Fruit fly (Drosophila melanogaster) whole organism, embryonic: ENCODE measurements around the gene CG6168.
A peak's percentile ranks its signal among the peaks of the same experiment; 100 is the strongest.

ENCODE experiments used
- Adf1 ChIP-seq: fragments of 200-800 bp; sonication (Bioruptor generic); IDR thresholded peaks from 2 replicates; pipeline ENCODE4 v1.3.6; 2022; ENCODE audit warnings: missing biosample characterization, missing genetic modification characterization
- BEAF-32 ChIP-seq: fragments of 200-800 bp; sonication (Bioruptor generic); optimal IDR thresholded peaks from 3 replicates; lab custom pipeline; 2017; ENCODE audit warnings: missing biosample characterization, missing genetic modification characterization, mild to moderate bottlenecking, moderate library complexity, missing genetic modification reagents
- C15 ChIP-seq: fragments of 200-800 bp; sonication (Bioruptor generic); IDR thresholded peaks from 3 replicates; pipeline ENCODE4 v1.3.6; 2022; ENCODE audit warnings: missing biosample characterization, missing genetic modification characterization
- CG10959 ChIP-seq: fragments of 200-800 bp; sonication (Bioruptor generic); IDR thresholded peaks from 2 replicates; pipeline ENCODE4 v1.3.6; 2022; ENCODE audit warnings: missing biosample characterization, missing genetic modification characterization
- CG11696 ChIP-seq: fragments of 200-800 bp; sonication (Bioruptor generic); IDR thresholded peaks from 2 replicates; pipeline ENCODE4 v1.3.6; 2022; ENCODE audit warnings: missing biosample characterization, missing genetic modification characterization
- CG13424 ChIP-seq: fragments of 200-800 bp; sonication (Bioruptor generic); optimal IDR thresholded peaks from 2 replicates; lab custom pipeline; 2019; ENCODE audit warnings: missing biosample characterization, mild to moderate bottlenecking, missing genetic modification characterization, moderate library complexity
- CG14710 ChIP-seq: fragments of 200-800 bp; sonication (Bioruptor generic); optimal IDR thresholded peaks from 3 replicates; lab custom pipeline; 2019; ENCODE audit warnings: missing biosample characterization, mild to moderate bottlenecking, missing genetic modification characterization, moderate library complexity
- CG16815 ChIP-seq: fragments of 200-800 bp; sonication (Bioruptor generic); optimal IDR thresholded peaks from 3 replicates; lab custom pipeline; 2017; ENCODE audit warnings: missing biosample characterization, mild to moderate bottlenecking, missing genetic modification characterization
- CG17385 ChIP-seq: fragments of 200-800 bp; sonication (Bioruptor generic); optimal IDR thresholded peaks from 3 replicates; lab custom pipeline; 2018; ENCODE audit warnings: missing biosample characterization, mild to moderate bottlenecking, missing genetic modification characterization
- CG1832 ChIP-seq: fragments of 200-800 bp; sonication (Bioruptor generic); optimal IDR thresholded peaks from 2 replicates; lab custom pipeline; 2017; ENCODE audit warnings: missing biosample characterization, mild to moderate bottlenecking, missing genetic modification characterization, inconsistent platforms
- CG2712 ChIP-seq: fragments of 200-800 bp; optimal IDR thresholded peaks from 3 replicates; lab custom pipeline; 2019; ENCODE audit warnings: missing biosample characterization, mild to moderate bottlenecking, missing genetic modification characterization, moderate library complexity
- CG2889 ChIP-seq: fragments of 200-800 bp; sonication (Bioruptor generic); IDR thresholded peaks from 3 replicates; pipeline ENCODE4 v1.3.6; 2022; ENCODE audit warnings: missing biosample characterization, missing genetic modification characterization
- CG4360 ChIP-seq: fragments of 200-800 bp; sonication (Bioruptor generic); IDR thresholded peaks from 2 replicates; pipeline ENCODE4 v1.3.6; 2022; ENCODE audit warnings: missing biosample characterization, missing genetic modification characterization
- CG4424 ChIP-seq: fragments of 200-800 bp; sonication (Bioruptor generic); optimal IDR thresholded peaks from 3 replicates; lab custom pipeline; 2016; ENCODE audit warnings: missing biosample characterization, missing genetic modification characterization
- CG4617 ChIP-seq: fragments of 200-800 bp; sonication (Bioruptor generic); optimal IDR thresholded peaks from 3 replicates; lab custom pipeline; 2016; ENCODE audit warnings: missing biosample characterization, missing genetic modification characterization, borderline replicate concordance
- CG6175 ChIP-seq: fragments of 200-800 bp; sonication (Bioruptor generic); IDR thresholded peaks from 3 replicates; pipeline ENCODE4 v1.3.6; 2022; ENCODE audit warnings: missing biosample characterization, missing genetic modification characterization
- CG6813 ChIP-seq: fragments of 200-800 bp; sonication (Bioruptor generic); optimal IDR thresholded peaks from 2 replicates; lab custom pipeline; 2017; ENCODE audit warnings: missing biosample characterization, missing genetic modification characterization, mild to moderate bottlenecking, moderate library complexity, missing genetic modification reagents
- CG6854 ChIP-seq: fragments of 200-800 bp; sonication (Bioruptor generic); optimal IDR thresholded peaks from 3 replicates; lab custom pipeline; 2017; ENCODE audit warnings: missing biosample characterization, mild to moderate bottlenecking, missing genetic modification characterization
- CG7839 ChIP-seq: fragments of 200-800 bp; sonication (Bioruptor generic); optimal IDR thresholded peaks from 3 replicates; lab custom pipeline; 2018; ENCODE audit warnings: missing biosample characterization, mild to moderate bottlenecking, missing genetic modification characterization, moderate library complexity
- CG8924 ChIP-seq: fragments of 200-800 bp; optimal IDR thresholded peaks from 3 replicates; lab custom pipeline; 2019; ENCODE audit warnings: missing biosample characterization, mild to moderate bottlenecking, missing genetic modification characterization, moderate library complexity
- CoRest ChIP-seq: fragments of 200-800 bp; sonication (Bioruptor generic); optimal IDR thresholded peaks from 3 replicates; lab custom pipeline; 2018; ENCODE audit warnings: missing biosample characterization, mild to moderate bottlenecking, missing genetic modification characterization, moderate library complexity
- HmgD ChIP-seq: fragments of 200-800 bp; sonication (Bioruptor generic); optimal IDR thresholded peaks from 3 replicates; lab custom pipeline; 2016; ENCODE audit warnings: missing biosample characterization, missing genetic modification characterization
- Hr39 ChIP-seq: fragments of >200 bp; optimal IDR thresholded peaks from 2 replicates; lab custom pipeline; 2017
- MESR4 ChIP-seq: fragments of 200-800 bp; sonication (Bioruptor generic); optimal IDR thresholded peaks from 2 replicates; lab custom pipeline; 2018; ENCODE audit warnings: missing biosample characterization, mild to moderate bottlenecking, missing genetic modification characterization, moderate library complexity
- Nf-YB ChIP-seq: fragments of 200-800 bp; sonication (Bioruptor generic); optimal IDR thresholded peaks from 3 replicates; lab custom pipeline; 2019; ENCODE audit warnings: missing biosample characterization, mild to moderate bottlenecking, missing genetic modification characterization, moderate library complexity
- Ptx1 ChIP-seq: fragments of 200-800 bp; sonication (Bioruptor generic); IDR thresholded peaks from 2 replicates; pipeline ENCODE4 v1.3.6; 2022; ENCODE audit warnings: missing biosample characterization, missing genetic modification characterization
- Sox100B ChIP-seq: fragments of 200-800 bp; sonication (Bioruptor generic); optimal IDR thresholded peaks from 3 replicates; lab custom pipeline; 2018; ENCODE audit warnings: missing biosample characterization, mild to moderate bottlenecking, missing genetic modification characterization
- Tbp ChIP-seq: fragments of >200 bp; optimal IDR thresholded peaks from 2 replicates; lab custom pipeline; 2018; ENCODE audit warnings: missing biosample characterization, missing genetic modification characterization
- al ChIP-seq: fragments of 200-800 bp; sonication (Bioruptor generic); IDR thresholded peaks from 2 replicates; pipeline ENCODE4 v1.3.6; 2022; ENCODE audit warnings: missing biosample characterization, missing genetic modification characterization
- bcd ChIP-seq: fragments of 200-800 bp; sonication (Bioruptor generic); optimal IDR thresholded peaks from 2 replicates; lab custom pipeline; 2017; ENCODE audit warnings: missing biosample characterization, mild to moderate bottlenecking, missing genetic modification characterization
- da ChIP-seq: fragments of 200-800 bp; sonication (Bioruptor generic); optimal IDR thresholded peaks from 2 replicates; lab custom pipeline; 2016; ENCODE audit warnings: missing biosample characterization, missing genetic modification characterization
- dm ChIP-seq: fragments of 200-800 bp; sonication (Bioruptor generic); optimal IDR thresholded peaks from 3 replicates; lab custom pipeline; 2016; ENCODE audit warnings: missing biosample characterization, missing genetic modification characterization
- dpn ChIP-seq, 2 experiments: fragments of 200-800 bp; sonication (Bioruptor generic); optimal IDR thresholded peaks; 3 replicates each; lab custom pipeline; 2016; ENCODE audit warnings: missing biosample characterization in 2 of 2, missing genetic modification characterization in 2 of 2
- gfzf ChIP-seq: fragments of 200-800 bp; sonication (Bioruptor generic); optimal IDR thresholded peaks from 2 replicates; lab custom pipeline; 2016; ENCODE audit warnings: missing biosample characterization, mild to moderate bottlenecking, missing genetic modification characterization, moderate library complexity
- grau ChIP-seq: fragments of 200-800 bp; optimal IDR thresholded peaks from 3 replicates; lab custom pipeline; 2019; ENCODE audit warnings: missing biosample characterization, mild to moderate bottlenecking, missing genetic modification characterization, moderate library complexity
- gsb ChIP-seq: fragments of 200-800 bp; sonication (Bioruptor generic); IDR thresholded peaks from 2 replicates; pipeline ENCODE4 v1.3.6; 2022; ENCODE audit warnings: missing biosample characterization, missing genetic modification characterization
- insv ChIP-seq, 2 experiments: fragments of 200-800 bp; sonication (Bioruptor generic); optimal IDR thresholded peaks; 3 replicates each; lab custom pipeline; 2016 to 2018; ENCODE audit warnings: missing biosample characterization in 2 of 2, missing genetic modification characterization in 2 of 2
- onecut ChIP-seq: fragments of 200-800 bp; sonication (Bioruptor generic); IDR thresholded peaks from 2 replicates; pipeline ENCODE4 v1.3.6; 2022; ENCODE audit warnings: missing biosample characterization, missing genetic modification characterization
- phol ChIP-seq: fragments of 200-800 bp; sonication (Bioruptor generic); optimal IDR thresholded peaks from 3 replicates; lab custom pipeline; 2018; ENCODE audit warnings: missing biosample characterization, mild to moderate bottlenecking, missing genetic modification characterization, moderate library complexity
- pnt ChIP-seq: fragments of 200-800 bp; sonication (Bioruptor generic); optimal IDR thresholded peaks from 3 replicates; lab custom pipeline; 2016; ENCODE audit warnings: missing biosample characterization, missing genetic modification characterization
- pros ChIP-seq: fragments of 200-800 bp; sonication (Bioruptor generic); optimal IDR thresholded peaks from 3 replicates; lab custom pipeline; 2019; ENCODE audit warnings: missing biosample characterization, mild to moderate bottlenecking, missing genetic modification characterization, moderate library complexity
- salm ChIP-seq: fragments of 200-800 bp; sonication (Bioruptor generic); optimal IDR thresholded peaks from 2 replicates; lab custom pipeline; 2018; ENCODE audit warnings: missing biosample characterization, mild to moderate bottlenecking, missing genetic modification characterization
- ssp ChIP-seq: fragments of 200-800 bp; sonication (Bioruptor generic); IDR thresholded peaks from 2 replicates; pipeline ENCODE4 v1.3.6; 2022; ENCODE audit warnings: missing biosample characterization, missing genetic modification characterization
- tgo ChIP-seq: fragments of 200-800 bp; sonication (Bioruptor generic); IDR thresholded peaks from 3 replicates; pipeline ENCODE4 v1.3.6; 2022; ENCODE audit warnings: missing biosample characterization, missing genetic modification characterization
- ttk ChIP-seq: fragments of 200-800 bp; sonication (Bioruptor generic); IDR thresholded peaks from 2 replicates; pipeline ENCODE4 v2.1.2; 2022; ENCODE audit warnings: missing biosample characterization, missing genetic modification characterization
- zen2 ChIP-seq: fragments of 200-800 bp; sonication (Bioruptor generic); IDR thresholded peaks from 3 replicates; pipeline ENCODE4 v1.3.6; 2022; ENCODE audit warnings: missing biosample characterization, missing genetic modification characterization; ENCODE audit not compliant: partially characterized antibody
- zfh2 ChIP-seq: fragments of 200-800 bp; sonication (Bioruptor generic); optimal IDR thresholded peaks from 2 replicates; lab custom pipeline; 2016; ENCODE audit warnings: missing biosample characterization, missing genetic modification characterization

The CG6168 gene

dm6 chr3L:11349908-11350405 lies 28.4 kb upstream of the CG6168 start (continued):
- TF ChIP-seq CG2712 (tag; lab: Kevin White, UChicago) (peak; percentile 97), Hr39 (lab: Kevin White, UChicago) (no peak), pnt (GFP tag; lab: Kevin White, UChicago) (peak; percentile 71), insv (GFP tag; optimal IDR thresholded peaks at IDR 0.05; lab: Kevin White, UChicago) (no peak), CG14710 (tag; lab: Kevin White, UChicago) (peak; percentile 84), al (peak; percentile 96), onecut (GFP tag; lab: Robert Waterston, UW) (0 out of 2 replicates have a peak, but pooled peaks have one; percentile 45), ttk (peak; percentile 83), Tbp (GFP tag; lab: Kevin White, UChicago) (no peak), da (GFP tag; lab: Kevin White, UChicago) (no peak), Nf-YB (GFP tag; lab: Kevin White, UChicago) (peak; percentile 68), CG4424 (peak; percentile 94), CG6813 (peak; percentile 76), ssp (peak; percentile 85), Sox100B (GFP tag; lab: Kevin White, UChicago) (peak; percentile 93), CG13424 (tag; lab: Kevin White, UChicago) (peak; percentile 91), zen2 (GFP tag; lab: Robert Waterston, UW) (no peak), CG17385 (GFP tag; lab: Kevin White, UChicago) (peak; percentile 84), grau (tag; lab: Kevin White, UChicago) (peak; percentile 94)

- TF ChIP-seq zfh2 (GFP tag; lab: Kevin White, UChicago) (peak; percentile 10), phol (tag; lab: Kevin White, UChicago) (peak; percentile 92), CG6854 (GFP tag; lab: Kevin White, UChicago) (peak; percentile 88), salm (tag; lab: Kevin White, UChicago) (peak; percentile 87), dm (GFP tag; lab: Kevin White, UChicago) (no peak), CG4617 (GFP tag; lab: Kevin White, UChicago) (no peak), BEAF-32 (GFP tag; lab: Kevin White, UChicago) (peak; percentile 35), CG10959 (GFP tag; lab: Robert Waterston, UW) (no peak; the same call in 1 of the 2 replicates), CG16815 (GFP tag; lab: Kevin White, UChicago) (peak; percentile 75), gfzf (GFP tag; lab: Kevin White, UChicago) (no peak), tgo (peak; percentile 93), CG1832 (no peak), CoRest (tag; lab: Kevin White, UChicago) (peak; percentile 96), MESR4 (GFP tag; lab: Kevin White, UChicago) (no peak), CG6175 (GFP tag; lab: Robert Waterston, UW) (peak; percentile 65; the same call in 1 of the 3 replicates), dpn (GFP tag; optimal IDR thresholded peaks at IDR 0.05; lab: Kevin White, UChicago) (peak in 1 of 2 experiments; percentile 65), Ptx1 (GFP tag; lab: Robert Waterston, UW) (peak; percentile 92), C15 (GFP tag; lab: Robert Waterston, UW) (peak; percentile 58; the same call in 1 of the 3 replicates), HmgD (GFP tag; lab: Kevin White, UChicago) (no peak), CG17385 (GFP tag; lab: Kevin White, UChicago) (peak; percentile 88), gsb (GFP tag; lab: Robert Waterston, UW) (peak; percentile 86), CG2889 (GFP tag; lab: Robert Waterston, UW) (peak; percentile 79), pros (GFP tag; lab: Kevin White, UChicago) (no peak), Adf1 (GFP tag; lab: Robert Waterston, UW) (peak; percentile 74), bcd (GFP tag; lab: Kevin White, UChicago) (peak; percentile 92), CG8924 (tag; lab: Kevin White, UChicago) (peak; percentile 88), CG11696 (peak; percentile 74), CG4360 (GFP tag; lab: Robert Waterston, UW) (0 out of 2 replicates have a peak, but pooled peaks have one; percentile 29), CG7839 (tag; lab: Kevin White, UChicago) (peak; percentile 90)
Measured at dm6 chr3L:11348971-11349907, 27.7 kb upstream of the CG6168 start.
